Worm (Caenorhabditis elegans) whole organism, L1 larva: ENCODE measurements around the gene fbxb-3.

Experiments used
- blmp-1 ChIP-seq: fragments of 150-350 bp; optimal IDR thresholded peaks from 2 replicates; lab custom pipeline; 2014; ENCODE audit warnings: missing biosample characterization, missing genetic modification characterization
- ceh-8 ChIP-seq: fragments of 200-800 bp; sonication (Bioruptor generic); optimal IDR thresholded peaks from 2 replicates; lab custom pipeline; 2018; ENCODE audit warnings: mild to moderate bottlenecking, missing genetic modification characterization, moderate library complexity, missing compliant biosample characterization
- elt-3 ChIP-seq, 6 experiments: fragments of 150-350 bp in 1 of 6; sonication (generic microtip); optimal IDR thresholded peaks; 2 replicates each; lab custom pipeline; 2017 to 2018; ENCODE audit warnings: missing biosample characterization in 6 of 6, missing genetic modification characterization in 6 of 6, inconsistent platforms in 1 of 6
- lin-14 ChIP-seq: fragments of 200-800 bp; sonication (Bioruptor generic); optimal IDR thresholded peaks from 2 replicates; lab custom pipeline; 2018; ENCODE audit warnings: mild to moderate bottlenecking, missing genetic modification characterization, moderate library complexity, missing compliant biosample characterization
- mep-1 ChIP-seq: fragments of 150-350 bp; optimal IDR thresholded peaks from 2 replicates; lab custom pipeline; 2014; ENCODE audit warnings: missing biosample characterization, missing genetic modification characterization
- nhr-85 ChIP-seq: sonication (generic microtip); peaks from one replicate; lab custom pipeline; 2016; ENCODE audit warnings: missing genetic modification characterization, inconsistent platforms, missing compliant biosample characterization
- snu-23 ChIP-seq: sonication (generic microtip); optimal IDR thresholded peaks from 2 replicates; lab custom pipeline; 2016; ENCODE audit warnings: missing genetic modification characterization, missing compliant biosample characterization

fbxb-3 gene

ce11 chrIV:11883478-11883877, 44.7 kb downstream of the fbxb-3 start:
- TF ChIP-seq elt-3 (tag; optimal IDR thresholded peaks at IDR 0.05; lab: Kevin White, UChicago) (peak in 1 of 6 experiments; percentile 6), mep-1 (tag; lab: Kevin White, UChicago) (peak; percentile 3), snu-23 (GFP tag; lab: Kevin White, UChicago) (no peak), nhr-85 (peak; percentile 66), blmp-1 (peak; percentile 97), ceh-8 (GFP tag; lab: Kevin White, UChicago) (no peak)

DNA sequence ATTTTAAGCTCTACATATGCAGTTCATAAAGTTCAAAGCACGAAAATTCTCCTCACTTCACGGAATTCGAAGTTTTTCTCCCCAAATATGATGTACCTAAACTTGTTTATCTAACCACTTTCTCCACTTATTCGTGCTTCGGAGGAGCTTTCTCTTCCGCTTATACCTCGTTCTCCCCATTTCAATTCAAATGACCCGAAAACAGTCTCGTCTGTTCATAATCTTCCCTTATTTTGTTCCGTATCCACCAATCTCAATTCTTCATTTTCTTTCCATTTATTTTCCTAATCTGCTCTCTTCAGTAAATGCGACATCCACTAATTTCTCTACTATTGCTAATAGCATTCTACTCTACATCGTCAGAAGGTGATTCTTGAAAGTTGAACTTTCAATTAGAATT, 46.6 kb downstream of the fbxb-3 start, which contains the start of gene let-653:
Gene let-653 (plus strand): TSS at position 301 of the 400 bp plus-strand sequence.
- no peak for TF ChIP-seq lin-14 (GFP tag; lab: Kevin White, UChicago)
- TF ChIP-seq blmp-1, result peak; percentile 22
